Fruit fly (Drosophila melanogaster): ENCODE results near the gene CG43386.
A peak's percentile ranks its signal among the peaks of the same experiment; 100 is the strongest.

Gene CG43386

dm6 chrX:9993427-9994218 is 16.4 kb upstream of the CG43386 start (continued):
- TF ChIP-seq Trl (optimal IDR thresholded peaks at IDR 0.05) (no peak), Trl (GFP tag; optimal IDR thresholded peaks at IDR 0.05) (no peak), CG30403 (GFP tag; optimal IDR thresholded peaks at IDR 0.05) (peak; percentile 4), stwl (tag; optimal IDR thresholded peaks at IDR 0.05) (no peak), CG10274 (GFP tag; optimal IDR thresholded peaks at IDR 0.05) (no peak), CG8765 (GFP tag; IDR thresholded peaks at IDR 0.05) (no peak), NC2β (GFP tag; optimal IDR thresholded peaks at IDR 0.05) (no peak), Awh (GFP tag; IDR thresholded peaks at IDR 0.05) (no peak), row (GFP tag; IDR thresholded peaks at IDR 0.05) (peak; percentile 52), CG14860 (GFP tag; IDR thresholded peaks at IDR 0.05; ENCODE audit: partially characterized antibody) (no peak), CG2116 (GFP tag; optimal IDR thresholded peaks at IDR 0.05) (no peak), MTF-1 (GFP tag; optimal IDR thresholded peaks at IDR 0.05; ENCODE audit: borderline replicate concordance) (no peak), CG13424 (tag; optimal IDR thresholded peaks at IDR 0.05) (peak; percentile 12), gt (GFP tag; IDR thresholded peaks at IDR 0.05) (no peak), Eip74EF (GFP tag; optimal IDR thresholded peaks at IDR 0.05) (no peak), Optix (GFP tag; IDR thresholded peaks at IDR 0.05) (no peak), CG9797 (GFP tag; optimal IDR thresholded peaks at IDR 0.05) (no peak), sna (GFP tag; IDR thresholded peaks at IDR 0.05; ENCODE audit: partially characterized antibody) (no peak), Myb (GFP tag; optimal IDR thresholded peaks at IDR 0.05) (no peak), Dip3 (GFP tag; optimal IDR thresholded peaks at IDR 0.05) (peak; percentile 16), CG7786 (GFP tag; optimal IDR thresholded peaks at IDR 0.05) (no peak), toy (GFP tag; IDR thresholded peaks at IDR 0.05) (no peak), insv (GFP tag; optimal IDR thresholded peaks at IDR 0.05) (no peak), CG10654 (GFP tag; optimal IDR thresholded peaks at IDR 0.05) (no peak), CG31365 (tag; optimal IDR thresholded peaks at IDR 0.05) (no peak), CG10959 (GFP tag; IDR thresholded peaks at IDR 0.05) (no peak), CG3163 (GFP tag; optimal IDR thresholded peaks at IDR 0.05) (no peak), Atf-2 (GFP tag; optimal IDR thresholded peaks at IDR 0.05) (no peak), PHDP (tag; optimal IDR thresholded peaks at IDR 0.05) (peak; percentile 2), B-H1 (GFP tag; IDR thresholded peaks at IDR 0.05) (no peak), Antp (GFP tag; optimal IDR thresholded peaks at IDR 0.05) (peak; percentile 8), CG7963 (GFP tag; IDR thresholded peaks at IDR 0.05; ENCODE audit: partially characterized antibody) (no peak), CG2120 (GFP tag; optimal IDR thresholded peaks at IDR 0.05) (peak; percentile 47), Bgb (GFP tag; IDR thresholded peaks at IDR 0.05; ENCODE audit: partially characterized antibody) (no peak), unpg (GFP tag; optimal IDR thresholded peaks at IDR 0.05) (peak; percentile 7), CG8478 (optimal IDR thresholded peaks at IDR 0.05) (no peak), D (optimal IDR thresholded peaks at IDR 0.05) (no peak), D (GFP tag; optimal IDR thresholded peaks at IDR 0.05) (no peak), CG9876 (GFP tag; optimal IDR thresholded peaks at IDR 0.05) (no peak), CG2712 (tag; optimal IDR thresholded peaks at IDR 0.05) (no peak), Dll (GFP tag; IDR thresholded peaks at IDR 0.05; ENCODE audit: partially characterized antibody) (no peak), CG15696 (tag; optimal IDR thresholded peaks at IDR 0.05) (no peak), CG32532 (GFP tag; IDR thresholded peaks at IDR 0.05) (0 out of 2 replicates have a peak, but pooled peaks have one; percentile 26), CG3281 (GFP tag; optimal IDR thresholded peaks at IDR 0.05) (no peak), CG16813 (GFP tag; IDR thresholded peaks at IDR 0.05; ENCODE audit: partially characterized antibody) (no peak), CG17361 (GFP tag; IDR thresholded peaks at IDR 0.05) (no peak), Hr51 (GFP tag; optimal IDR thresholded peaks at IDR 0.05) (peak in 1 of 2 experiments; percentile 16), Sox102F (GFP tag; optimal IDR thresholded peaks at IDR 0.05) (peak; percentile 63), CG3065 (GFP tag; optimal IDR thresholded peaks at IDR 0.05) (no peak), scrt (GFP tag; optimal IDR thresholded peaks at IDR 0.05) (no peak)
